Worm (Caenorhabditis elegans): Measurements from ENCODE around the gene Y54G2A.19.
"Not testable (repeated sequence)": the region's sequence is repeated elsewhere in the genome, so short reads cannot be mapped to it uniquely, and the experiment has no call there.

The Y54G2A.19 gene

ce11 chrIV:2894630-2895029 is at the start of gene Y54G2A.19:
TSS of gene Y54G2A.19 (minus strand) at chrIV:2894730.
- TF ChIP-seq unc-130 (GFP tag; optimal IDR thresholded peaks at IDR 0.05); lin-13 (GFP tag; optimal IDR thresholded peaks at IDR 0.05); dmd-6 (GFP tag; IDR thresholded peaks at IDR 0.05): not testable (repeated sequence)

- TF ChIP-seq set-16 (GFP tag; IDR thresholded peaks at IDR 0.05), result no peak
- TF ChIP-seq snpc-4 (tag; optimal IDR thresholded peaks at IDR 0.05), result no peak
- no peak for TF ChIP-seq lir-3 (tag; optimal IDR thresholded peaks at IDR 0.05)
- no peak for TF ChIP-seq arid-1 (GFP tag; conservative IDR thresholded peaks at IDR 0.05)
- TF ChIP-seq unc-39 (tag; optimal IDR thresholded peaks at IDR 0.05), result no peak
- TF ChIP-seq madf-5 (GFP tag; IDR thresholded peaks at IDR 0.05), result no peak
- no peak for TF ChIP-seq dpl-1 (GFP tag; optimal IDR thresholded peaks at IDR 0.05)
- TF ChIP-seq rbr-2 (tag; optimal IDR thresholded peaks at IDR 0.05), result no peak
- no peak for TF ChIP-seq ceh-28 (tag; optimal IDR thresholded peaks at IDR 0.05)
- TF ChIP-seq snpc-1.2 (GFP tag; IDR thresholded peaks at IDR 0.05), result no peak
- TF ChIP-seq Y48G9A.11 (GFP tag; IDR thresholded peaks at IDR 0.05), result no peak
- no peak for TF ChIP-seq egl-27 (tag; optimal IDR thresholded peaks at IDR 0.05)
- TF ChIP-seq dmd-8 (GFP tag; IDR thresholded peaks at IDR 0.05), result no peak
Observed at ce11 chrIV:2935194-2935593, 40.7 kb upstream of the Y54G2A.19 start.

DNA sequence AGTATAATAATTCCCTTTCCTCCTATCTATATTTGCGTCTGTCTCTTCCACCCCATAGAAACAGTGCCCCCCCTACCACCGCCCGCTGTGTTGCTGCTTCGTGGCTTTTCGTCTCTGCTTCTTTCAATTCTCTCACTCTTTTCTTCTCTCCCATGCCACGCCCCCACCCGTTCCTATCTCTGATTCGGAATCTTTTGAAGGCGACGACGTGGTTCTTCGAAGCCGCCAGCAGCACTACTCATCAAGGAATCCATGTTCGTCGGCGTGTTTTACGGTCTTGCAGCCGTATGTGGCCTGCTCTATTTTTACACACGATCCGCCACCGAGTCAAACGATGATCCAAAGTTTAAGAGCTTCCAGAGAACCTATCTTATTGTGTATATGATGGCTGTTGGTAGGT is 36.7 kb upstream of the Y54G2A.19 start, which contains the start of gene samt-1:
TSS of gene samt-1 (plus strand) at position 176 of the 400 bp plus-strand sequence.
- peak; percentile 7 for TF ChIP-seq hlh-11 (tag; optimal IDR thresholded peaks at IDR 0.05)
- peak; percentile 1 for TF ChIP-seq pqm-1 (tag; optimal IDR thresholded peaks at IDR 0.05)
- peak; percentile 20; the same call in 1 of the 2 replicates for TF ChIP-seq dmd-6 (GFP tag; IDR thresholded peaks at IDR 0.05)
- no peak for TF ChIP-seq lin-39 (tag; optimal IDR thresholded peaks at IDR 0.05)
- no peak for TF ChIP-seq sdz-12 (GFP tag; optimal IDR thresholded peaks at IDR 0.05)
- no peak for TF ChIP-seq unc-39 (tag; optimal IDR thresholded peaks at IDR 0.05)
- TF ChIP-seq R02D3.7 (tag; optimal IDR thresholded peaks at IDR 0.05), result no peak
- peak; percentile 28 for TF ChIP-seq nhr-28 (tag; optimal IDR thresholded peaks at IDR 0.05)
- TF ChIP-seq snpc-1.2 (GFP tag; IDR thresholded peaks at IDR 0.05), result no peak
- no peak for TF ChIP-seq cey-2 (tag; optimal IDR thresholded peaks at IDR 0.05; ENCODE audit: borderline replicate concordance, insufficient read depth)
- peak; percentile 74 for TF ChIP-seq aha-1 (tag)
- no peak for TF ChIP-seq T20F7.1 (GFP tag; optimal IDR thresholded peaks at IDR 0.05)
- TF ChIP-seq dve-1 (tag; optimal IDR thresholded peaks at IDR 0.05; ENCODE audit: insufficient read depth), result peak; percentile 11
- no peak for TF ChIP-seq lin-15B (tag; optimal IDR thresholded peaks at IDR 0.05)
- no peak for TF ChIP-seq spr-3 (GFP tag; optimal IDR thresholded peaks at IDR 0.05)
- no peak for TF ChIP-seq Y5F2A.4 (GFP tag; optimal IDR thresholded peaks at IDR 0.05)
- TF ChIP-seq daf-16 (GFP tag; optimal IDR thresholded peaks at IDR 0.05), result no peak
- peak; percentile 50 for TF ChIP-seq daf-16 (tag; optimal IDR thresholded peaks at IDR 0.05)
- TF ChIP-seq fkh-10 (GFP tag; optimal IDR thresholded peaks at IDR 0.05), result no peak

ce11 chrIV:2928409-2928808 is 33.9 kb upstream of the Y54G2A.19 start, which contains the start of gene manf-1:
TSS of gene manf-1 (minus strand) at chrIV:2928421.
- no peak for TF ChIP-seq jun-1 (tag; optimal IDR thresholded peaks at IDR 0.05)
- 0 out of 2 replicates have a peak, but pooled peaks have one; percentile 18 for TF ChIP-seq T26A8.4 (GFP tag; IDR thresholded peaks at IDR 0.05)
- TF ChIP-seq zfp-2 (tag; optimal IDR thresholded peaks at IDR 0.05), result no peak
- TF ChIP-seq nhr-102 (tag; optimal IDR thresholded peaks at IDR 0.05), result peak; percentile 13
- TF ChIP-seq ceh-82 (tag; optimal IDR thresholded peaks at IDR 0.05), result no peak
- peak; percentile 82 for TF ChIP-seq lin-38 (GFP tag; IDR thresholded peaks at IDR 0.05)
- no peak for TF ChIP-seq ama-1 (optimal IDR thresholded peaks at IDR 0.05)
- TF ChIP-seq nhr-28 (tag; optimal IDR thresholded peaks at IDR 0.05), result peak; percentile 24
- TF ChIP-seq lin-13 (GFP tag; optimal IDR thresholded peaks at IDR 0.05), result peak; percentile 32
- TF ChIP-seq attf-4 (tag; optimal IDR thresholded peaks at IDR 0.05), result no peak
- peak; percentile 10 for TF ChIP-seq nhr-6 (tag; optimal IDR thresholded peaks at IDR 0.05)
- peak; percentile 56 for TF ChIP-seq ztf-7 (tag; optimal IDR thresholded peaks at IDR 0.05)
- peak; percentile 69 for TF ChIP-seq arid-1 (GFP tag; conservative IDR thresholded peaks at IDR 0.05)
- peak in 1 of 2 experiments; percentile 87 for TF ChIP-seq lsy-2 (tag; optimal IDR thresholded peaks at IDR 0.05)
- peak; percentile 69 for TF ChIP-seq dpl-1 (GFP tag; optimal IDR thresholded peaks at IDR 0.05)
- peak; percentile 54 for TF ChIP-seq rbr-2 (tag; optimal IDR thresholded peaks at IDR 0.05)
- no peak for TF ChIP-seq mdt-29 (GFP tag; IDR thresholded peaks at IDR 0.05)
- peak; percentile 48 for TF ChIP-seq spr-3 (GFP tag; optimal IDR thresholded peaks at IDR 0.05)
- TF ChIP-seq Y5F2A.4 (GFP tag; optimal IDR thresholded peaks at IDR 0.05), result no peak
- no peak for TF ChIP-seq daf-16 (GFP tag; optimal IDR thresholded peaks at IDR 0.05)
- peak; percentile 57 for TF ChIP-seq daf-16 (tag; optimal IDR thresholded peaks at IDR 0.05)
- peak; percentile 66 for TF ChIP-seq mep-1 (tag; optimal IDR thresholded peaks at IDR 0.05)
- TF ChIP-seq nhr-41 (GFP tag; IDR thresholded peaks at IDR 0.05), result no peak
- no peak for TF ChIP-seq F26F4.8 (GFP tag; conservative IDR thresholded peaks at IDR 0.05)

Data from whole organism, L4 larva.